Worm (Caenorhabditis elegans) whole organism, early embryonic: ENCODE results near the gene F36H5.14.

Experiments
- B0310.2 ChIP-seq: sonication (generic microtip); optimal IDR thresholded peaks from 2 replicates; lab custom pipeline; 2016; ENCODE audit warnings: mild to moderate bottlenecking, missing genetic modification characterization, missing compliant biosample characterization
- F13C5.2 ChIP-seq: sonication (generic microtip); optimal IDR thresholded peaks from 2 replicates; lab custom pipeline; 2017; ENCODE audit warnings: mild to moderate bottlenecking, missing genetic modification characterization, inconsistent platforms, missing compliant biosample characterization
- ama-1 ChIP-seq: fragments of 150-350 bp; optimal IDR thresholded peaks from 2 replicates; lab custom pipeline; 2014
- ceh-13 ChIP-seq: fragments of 200-800 bp; sonication (Bioruptor generic); optimal IDR thresholded peaks from 2 replicates; lab custom pipeline; 2018; ENCODE audit warnings: mild to moderate bottlenecking, missing genetic modification characterization, missing compliant biosample characterization
- tbx-11 ChIP-seq: fragments of 200-800 bp; sonication (Bioruptor generic); IDR thresholded peaks from 2 replicates; pipeline ENCODE4 v1.3.6; 2022; ENCODE audit warnings: missing genetic modification characterization, missing compliant biosample characterization

DNA sequence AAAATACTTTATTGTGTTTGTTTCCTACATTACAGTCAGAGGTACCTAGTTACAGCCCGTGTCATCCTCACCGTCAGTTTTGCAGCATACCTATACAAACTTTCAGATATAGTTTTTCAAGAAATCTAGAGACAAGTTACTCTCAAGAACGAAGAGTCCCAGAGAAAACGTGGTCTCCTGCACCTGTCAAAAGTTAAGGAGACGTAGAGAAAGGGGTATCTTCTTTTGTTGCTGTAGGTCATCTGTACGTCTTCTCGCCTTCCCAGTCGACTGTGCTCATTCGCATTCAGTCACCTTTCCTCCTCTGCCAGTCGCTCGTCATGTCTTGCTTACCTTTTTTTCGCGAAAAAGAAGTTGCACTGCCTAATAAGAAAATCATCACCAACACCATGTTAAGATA lies 13.8 kb upstream of the F36H5.14 start, which contains the start of gene F36H5.4:
- TF ChIP-seq F13C5.2 (tag; lab: Kevin White, UChicago) (no peak), B0310.2 (no peak), ama-1 (lab: Kevin White, UChicago) (no peak), tbx-11 (no peak), ceh-13 (GFP tag; lab: Kevin White, UChicago) (no peak)
